Fruit fly (Drosophila melanogaster): Measurements from ENCODE around the gene CG13458.

Gene CG13458

DNA sequence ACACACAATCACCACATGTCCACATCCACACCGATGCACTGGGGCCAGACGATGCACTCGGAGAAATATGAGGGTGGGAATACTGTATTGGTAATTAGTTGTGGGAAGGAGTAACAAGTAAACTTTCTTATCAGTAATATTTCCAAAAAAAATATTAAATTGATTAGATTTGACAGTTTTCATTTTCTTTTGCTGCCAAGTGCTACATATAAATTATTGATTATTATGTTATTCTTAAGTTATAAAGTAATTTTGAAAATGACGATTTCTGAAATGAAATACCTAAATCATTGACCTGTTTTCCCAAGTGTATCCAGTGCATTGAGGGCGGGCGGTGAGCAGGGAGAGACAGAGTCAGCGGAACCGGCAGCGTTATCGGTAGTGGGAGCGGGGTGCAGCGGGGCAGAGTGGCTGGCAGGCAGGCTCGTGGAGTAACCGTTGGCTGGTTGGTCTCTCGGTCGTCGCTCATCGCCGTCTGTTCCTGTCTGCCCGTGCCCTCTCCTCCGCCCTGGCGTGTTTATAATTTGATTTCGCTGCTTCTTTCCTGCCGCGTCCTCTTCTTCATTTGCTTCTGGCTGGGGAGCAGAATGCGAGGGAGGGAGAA, 5.5 kb upstream of the CG13458 start (continued):
- TF ChIP-seq amos (GFP tag; IDR thresholded peaks at IDR 0.05; ENCODE audit: partially characterized antibody) = no peak
- peak; percentile 40 for TF ChIP-seq Hr3 (GFP tag; optimal IDR thresholded peaks at IDR 0.05)
- TF ChIP-seq knrl (GFP tag; IDR thresholded peaks at IDR 0.05; ENCODE audit: partially characterized antibody) = no peak
- peak; percentile 3 for TF ChIP-seq CG8359 (GFP tag; optimal IDR thresholded peaks at IDR 0.05; ENCODE audit: borderline replicate concordance)
- peak; percentile 83 for TF ChIP-seq CG2712 (tag; optimal IDR thresholded peaks at IDR 0.05)
- peak; percentile 24 for TF ChIP-seq CG1233 (GFP tag; optimal IDR thresholded peaks at IDR 0.05)
- peak; percentile 82 for TF ChIP-seq CG9727 (GFP tag; optimal IDR thresholded peaks at IDR 0.05)
- TF ChIP-seq trh (GFP tag; optimal IDR thresholded peaks at IDR 0.05) = no peak
- no peak for TF ChIP-seq mam (GFP tag; optimal IDR thresholded peaks at IDR 0.05)
- no peak for TF ChIP-seq slbo (GFP tag; IDR thresholded peaks at IDR 0.05)
- TF ChIP-seq dmrt11E (tag; optimal IDR thresholded peaks at IDR 0.05) = peak; percentile 79
- 0 out of 3 replicates have a peak, but pooled peaks have one; percentile 39 for TF ChIP-seq CG3726 (GFP tag; IDR thresholded peaks at IDR 0.05)
- no peak for TF ChIP-seq gce (GFP tag; IDR thresholded peaks at IDR 0.05)
- TF ChIP-seq fd102C (GFP tag; optimal IDR thresholded peaks at IDR 0.05) = no peak
- TF ChIP-seq CG6683 (GFP tag; optimal IDR thresholded peaks at IDR 0.05) = peak; percentile 3
- TF ChIP-seq Rx (GFP tag; IDR thresholded peaks at IDR 0.05) = no peak
- peak; percentile 43 for TF ChIP-seq Chrac-16 (GFP tag; optimal IDR thresholded peaks at IDR 0.05)
- peak; percentile 84 for TF ChIP-seq crol (GFP tag; IDR thresholded peaks at IDR 0.05)
- TF ChIP-seq lola (GFP tag; optimal IDR thresholded peaks at IDR 0.05) = peak in 1 of 3 experiments; percentile 80
- TF ChIP-seq Xrp1 (GFP tag; IDR thresholded peaks at IDR 0.05) = peak; percentile 68; the same call in 1 of the 2 replicates
- peak; percentile 32 for TF ChIP-seq tap (tag; optimal IDR thresholded peaks at IDR 0.05)
- peak; percentile 28 for TF ChIP-seq CG5245 (GFP tag; optimal IDR thresholded peaks at IDR 0.05)
- no peak for TF ChIP-seq D (optimal IDR thresholded peaks at IDR 0.05)
- TF ChIP-seq D (GFP tag; optimal IDR thresholded peaks at IDR 0.05) = peak; percentile 72
- TF ChIP-seq ro (GFP tag; IDR thresholded peaks at IDR 0.05) = no peak
- no peak for TF ChIP-seq CG12236 (GFP tag; optimal IDR thresholded peaks at IDR 0.05)
- TF ChIP-seq Usf (GFP tag; optimal IDR thresholded peaks at IDR 0.05) = peak; percentile 5
- TF ChIP-seq CG8924 (tag; optimal IDR thresholded peaks at IDR 0.05) = peak; percentile 58
- peak; percentile 15 for TF ChIP-seq Med (GFP tag)
- peak; percentile 76 for TF ChIP-seq zf30C (GFP tag; optimal IDR thresholded peaks at IDR 0.05)
- peak; percentile 62 for TF ChIP-seq CG4424 (GFP tag; optimal IDR thresholded peaks at IDR 0.05)
- no peak for TF ChIP-seq CG3995 (GFP tag; optimal IDR thresholded peaks at IDR 0.05)
- TF ChIP-seq CG30431 (GFP tag; optimal IDR thresholded peaks at IDR 0.05) = peak; percentile 14
- TF ChIP-seq Nf-YA (GFP tag; IDR thresholded peaks at IDR 0.05) = no peak
- TF ChIP-seq CG2120 (GFP tag; optimal IDR thresholded peaks at IDR 0.05) = no peak
- peak; percentile 11 for TF ChIP-seq CG18476 (GFP tag; optimal IDR thresholded peaks at IDR 0.05)
- TF ChIP-seq cg (GFP tag; optimal IDR thresholded peaks at IDR 0.05) = peak; percentile 37
- no peak for TF ChIP-seq sug (tag; optimal IDR thresholded peaks at IDR 0.05)
- TF ChIP-seq chif (GFP tag; optimal IDR thresholded peaks at IDR 0.05) = peak in 1 of 2 experiments; percentile 1
- no peak for TF ChIP-seq MBD-R2 (GFP tag; IDR thresholded peaks at IDR 0.05)
- TF ChIP-seq Sox102F (GFP tag; optimal IDR thresholded peaks at IDR 0.05) = peak; percentile 63
- 0 out of 3 replicates have a peak, but pooled peaks have one; percentile 32 for TF ChIP-seq CG11093 (GFP tag; IDR thresholded peaks at IDR 0.05)
- no peak for TF ChIP-seq CG11247 (GFP tag; IDR thresholded peaks at IDR 0.05)
- TF ChIP-seq CG18599 (GFP tag; optimal IDR thresholded peaks at IDR 0.05) = peak; percentile 56
- TF ChIP-seq Fer3 (tag; optimal IDR thresholded peaks at IDR 0.05) = no peak
- TF ChIP-seq crc (GFP tag; optimal IDR thresholded peaks at IDR 0.05) = no peak
- no peak for TF ChIP-seq odd (GFP tag; optimal IDR thresholded peaks at IDR 0.05)
- peak; percentile 27; the same call in 1 of the 2 replicates for TF ChIP-seq onecut (GFP tag; IDR thresholded peaks at IDR 0.05)
- peak; percentile 89 for TF ChIP-seq CG17361 (GFP tag; IDR thresholded peaks at IDR 0.05)
- peak; percentile 18 for TF ChIP-seq CG4820 (GFP tag; optimal IDR thresholded peaks at IDR 0.05)

All from whole organism, embryonic.